Fruit fly (Drosophila melanogaster) whole organism, embryonic: ENCODE measurements around the gene CG42525.

Source experiments
- Awh ChIP-seq: fragments of 200-800 bp; sonication (Bioruptor generic); IDR thresholded peaks from 2 replicates; pipeline ENCODE4, ENCODE4 v1.3.6; 2022; ENCODE audit warnings: missing biosample characterization, missing genetic modification characterization
- CG10321 ChIP-seq: fragments of 200-800 bp; sonication (Bioruptor generic); IDR thresholded peaks from 2 replicates; pipeline ENCODE4 v1.3.6; 2022; ENCODE audit warnings: missing biosample characterization, missing genetic modification characterization
- CG11456 ChIP-seq: fragments of 200-800 bp; sonication (Bioruptor generic); IDR thresholded peaks from 3 replicates; pipeline ENCODE4 v1.3.6; 2022; ENCODE audit warnings: missing biosample characterization, missing genetic modification characterization
- CG11695 ChIP-seq: fragments of 200-800 bp; sonication (Bioruptor generic); IDR thresholded peaks from 3 replicates; pipeline ENCODE4 v1.3.6; 2022; ENCODE audit warnings: missing biosample characterization, missing genetic modification characterization
- CG13624 ChIP-seq: fragments of 200-800 bp; sonication (Bioruptor generic); optimal IDR thresholded peaks from 2 replicates; lab custom pipeline; 2016; ENCODE audit warnings: missing biosample characterization, missing genetic modification characterization
- CG15479 ChIP-seq: fragments of 200-800 bp; sonication (Bioruptor generic); optimal IDR thresholded peaks from 3 replicates; lab custom pipeline; 2019; ENCODE audit warnings: missing biosample characterization, mild to moderate bottlenecking, missing genetic modification characterization, moderate library complexity
- CG15514 ChIP-seq: fragments of 200-800 bp; sonication (Bioruptor generic); optimal IDR thresholded peaks from 3 replicates; lab custom pipeline; 2017; ENCODE audit warnings: missing biosample characterization, missing genetic modification characterization, mild to moderate bottlenecking, moderate library complexity, missing genetic modification reagents
- CG17328 ChIP-seq: fragments of 200-800 bp; sonication (Bioruptor generic); IDR thresholded peaks from 2 replicates; pipeline ENCODE4 v1.3.6; 2022; ENCODE audit warnings: missing biosample characterization, missing genetic modification characterization
- CG17385 ChIP-seq: fragments of 200-800 bp; sonication (Bioruptor generic); optimal IDR thresholded peaks from 3 replicates; lab custom pipeline; 2018; ENCODE audit warnings: missing biosample characterization, mild to moderate bottlenecking, missing genetic modification characterization
- CG18262 ChIP-seq: fragments of 200-800 bp; optimal IDR thresholded peaks from 3 replicates; lab custom pipeline; 2019; ENCODE audit warnings: missing biosample characterization, mild to moderate bottlenecking, missing genetic modification characterization, moderate library complexity
- CG42726 ChIP-seq: fragments of 200-800 bp; sonication (Bioruptor generic); IDR thresholded peaks from 2 replicates; pipeline ENCODE4 v1.3.6; 2022; ENCODE audit warnings: missing biosample characterization, missing genetic modification characterization; ENCODE audit not compliant: partially characterized antibody
- CG4282 ChIP-seq: fragments of 200-800 bp; sonication (Bioruptor generic); optimal IDR thresholded peaks from 2 replicates; lab custom pipeline; 2016; ENCODE audit warnings: missing biosample characterization, missing genetic modification characterization
- CG4707 ChIP-seq: fragments of 200-800 bp; sonication (Bioruptor generic); optimal IDR thresholded peaks from 2 replicates; lab custom pipeline; 2018; ENCODE audit warnings: missing biosample characterization, mild to moderate bottlenecking, missing genetic modification characterization, moderate library complexity
- CG6272 ChIP-seq: fragments of 200-800 bp; sonication (Bioruptor generic); IDR thresholded peaks from 2 replicates; pipeline ENCODE4 v1.3.6; 2022; ENCODE audit warnings: missing biosample characterization, missing genetic modification characterization
- CG6813 ChIP-seq: fragments of 200-800 bp; sonication (Bioruptor generic); optimal IDR thresholded peaks from 2 replicates; lab custom pipeline; 2017; ENCODE audit warnings: missing biosample characterization, missing genetic modification characterization, mild to moderate bottlenecking, moderate library complexity, missing genetic modification reagents
- CG6854 ChIP-seq: fragments of 200-800 bp; sonication (Bioruptor generic); optimal IDR thresholded peaks from 3 replicates; lab custom pipeline; 2017; ENCODE audit warnings: missing biosample characterization, mild to moderate bottlenecking, missing genetic modification characterization
- CG7963 ChIP-seq: fragments of 200-800 bp; sonication (Bioruptor generic); IDR thresholded peaks from 3 replicates; pipeline ENCODE4 v1.3.6; 2022; ENCODE audit warnings: missing biosample characterization, missing genetic modification characterization; ENCODE audit not compliant: partially characterized antibody
- CG8290 ChIP-seq, 3 experiments: fragments of 200-800 bp; sonication (Bioruptor generic); optimal IDR thresholded peaks; 2 replicates each; lab custom pipeline; 2016 to 2019; ENCODE audit warnings: missing biosample characterization in 3 of 3, missing genetic modification characterization in 3 of 3, mild to moderate bottlenecking in 2 of 3, moderate library complexity in 1 of 3
- Ets65A ChIP-seq: fragments of 200-800 bp; sonication (Bioruptor generic); peaks from one replicate; lab custom pipeline; 2016; ENCODE audit warnings: missing biosample characterization, missing genetic modification characterization
- Gsc ChIP-seq: fragments of 200-800 bp; sonication (Bioruptor generic); IDR thresholded peaks from 2 replicates; pipeline ENCODE4 v1.3.6; 2022; ENCODE audit warnings: missing biosample characterization, missing genetic modification characterization
- HLH4C ChIP-seq: fragments of 200-800 bp; sonication (Bioruptor generic); IDR thresholded peaks from 3 replicates; pipeline ENCODE4 v1.3.6; 2022; ENCODE audit warnings: missing biosample characterization, missing genetic modification characterization; ENCODE audit not compliant: partially characterized antibody
- Hr51 ChIP-seq, 2 experiments: fragments of 200-800 bp; sonication (Bioruptor generic); optimal IDR thresholded peaks; 2 replicates in 1 of 2; 3 replicates in 1 of 2; lab custom pipeline; 2016 to 2018; ENCODE audit warnings: missing biosample characterization in 2 of 2, missing genetic modification characterization in 2 of 2, mild to moderate bottlenecking in 1 of 2, moderate library complexity in 1 of 2
- Lim3 ChIP-seq: fragments of 200-800 bp; sonication (Bioruptor generic); IDR thresholded peaks from 2 replicates; pipeline ENCODE4 v1.3.6; 2022; ENCODE audit warnings: missing biosample characterization, missing genetic modification characterization
- MTF-1 ChIP-seq: fragments of 200-800 bp; sonication (Bioruptor generic); optimal IDR thresholded peaks from 2 replicates; lab custom pipeline; 2018; ENCODE audit warnings: missing biosample characterization, mild to moderate bottlenecking, missing genetic modification characterization, borderline replicate concordance
- NC2α ChIP-seq: fragments of 200-800 bp; sonication (Bioruptor generic); optimal IDR thresholded peaks from 2 replicates; lab custom pipeline; 2016; ENCODE audit warnings: missing biosample characterization, missing genetic modification characterization
- Neu2 ChIP-seq: fragments of 200-800 bp; sonication (Bioruptor generic); optimal IDR thresholded peaks from 3 replicates; lab custom pipeline; 2016; ENCODE audit warnings: missing biosample characterization, missing genetic modification characterization, borderline replicate concordance
- Stat92E ChIP-seq, 3 experiments: fragments of >200 bp in 2 of 3; fragments of 200-800 bp in 1 of 3; sonication (Bioruptor generic) in 1 of 3; optimal IDR thresholded peaks; 2 replicates each; lab custom pipeline; 2017 to 2019; ENCODE audit warnings: missing biosample characterization in 3 of 3, missing genetic modification characterization in 3 of 3, mild to moderate bottlenecking in 1 of 3, moderate library complexity in 1 of 3
- Vsx1 ChIP-seq: fragments of 200-800 bp; sonication (Bioruptor generic); optimal IDR thresholded peaks from 2 replicates; lab custom pipeline; 2017; ENCODE audit warnings: missing biosample characterization, mild to moderate bottlenecking, missing genetic modification characterization, missing genetic modification reagents
- bbx ChIP-seq: fragments of 200-800 bp; sonication (Bioruptor generic); IDR thresholded peaks from 2 replicates; pipeline ENCODE4 v1.3.6; 2022; ENCODE audit warnings: missing biosample characterization, missing genetic modification characterization; ENCODE audit not compliant: partially characterized antibody
- ci ChIP-seq: fragments of 200-800 bp; sonication (Bioruptor generic); IDR thresholded peaks from 3 replicates; pipeline ENCODE4 v1.3.6; 2022; ENCODE audit warnings: missing biosample characterization, missing genetic modification characterization
- dimm ChIP-seq: fragments of 200-800 bp; sonication (Bioruptor generic); IDR thresholded peaks from 2 replicates; pipeline ENCODE4 v1.3.6; 2022; ENCODE audit warnings: missing biosample characterization, missing genetic modification characterization
- gcm2 ChIP-seq: fragments of 200-800 bp; sonication (Bioruptor generic); optimal IDR thresholded peaks from 2 replicates; lab custom pipeline; 2016; ENCODE audit warnings: missing biosample characterization, missing genetic modification characterization
- grn ChIP-seq: fragments of 200-800 bp; sonication (Bioruptor generic); optimal IDR thresholded peaks from 3 replicates; lab custom pipeline; 2017; ENCODE audit warnings: missing biosample characterization, missing genetic modification characterization
- hbn ChIP-seq: fragments of 200-800 bp; sonication (Bioruptor generic); IDR thresholded peaks from 2 replicates; pipeline ENCODE4 v1.3.6; 2022; ENCODE audit warnings: missing biosample characterization, missing genetic modification characterization; ENCODE audit not compliant: partially characterized antibody
- ind ChIP-seq: fragments of 200-800 bp; sonication (Bioruptor generic); optimal IDR thresholded peaks from 3 replicates; lab custom pipeline; 2016; ENCODE audit warnings: missing biosample characterization, missing genetic modification characterization
- jigr1 ChIP-seq: fragments of 200-800 bp; sonication (Bioruptor generic); IDR thresholded peaks from 3 replicates; pipeline ENCODE4 v1.3.6; 2022; ENCODE audit warnings: missing biosample characterization, missing genetic modification characterization
- kah ChIP-seq: fragments of 200-800 bp; sonication (Bioruptor generic); optimal IDR thresholded peaks from 2 replicates; lab custom pipeline; 2018; ENCODE audit warnings: missing biosample characterization, mild to moderate bottlenecking, missing genetic modification characterization
- ken ChIP-seq: fragments of 200-800 bp; sonication (Bioruptor generic); IDR thresholded peaks from 3 replicates; pipeline ENCODE4 v1.3.6; 2022; ENCODE audit warnings: missing biosample characterization, missing genetic modification characterization
- knrl ChIP-seq: fragments of 200-800 bp; sonication (Bioruptor generic); IDR thresholded peaks from 3 replicates; pipeline ENCODE4 v1.3.6; 2022; ENCODE audit warnings: missing biosample characterization, missing genetic modification characterization; ENCODE audit not compliant: partially characterized antibody
- otp ChIP-seq: fragments of 200-800 bp; sonication (Bioruptor generic); IDR thresholded peaks from 3 replicates; pipeline ENCODE4, ENCODE4 v1.3.6; 2022; ENCODE audit warnings: missing biosample characterization, missing genetic modification characterization
- pan ChIP-seq, 4 experiments: fragments of >200 bp in 3 of 4; fragments of 200-800 bp in 1 of 4; sonication (Bioruptor generic) in 1 of 4; optimal IDR thresholded peaks in 3 of 4; IDR thresholded peaks in 1 of 4; 2 replicates each; pipeline versions ENCODE4 v1.3.6 to Lab custom; 2017 to 2022; ENCODE audit warnings: missing biosample characterization in 2 of 4, missing genetic modification characterization in 2 of 4, mixed read lengths in 1 of 4
- psq ChIP-seq: fragments of 200-800 bp; sonication (Bioruptor generic); optimal IDR thresholded peaks from 2 replicates; lab custom pipeline; 2017; ENCODE audit warnings: missing biosample characterization, missing genetic modification characterization
- ro ChIP-seq: fragments of 200-800 bp; sonication (Bioruptor generic); IDR thresholded peaks from 2 replicates; pipeline ENCODE4 v1.3.6; 2022; ENCODE audit warnings: missing biosample characterization, missing genetic modification characterization
- seq ChIP-seq: fragments of 200-800 bp; sonication (Bioruptor generic); IDR thresholded peaks from 2 replicates; pipeline ENCODE4 v1.3.6; 2022; ENCODE audit warnings: missing biosample characterization, missing genetic modification characterization
- toy ChIP-seq: fragments of 200-800 bp; sonication (Bioruptor generic); IDR thresholded peaks from 2 replicates; pipeline ENCODE4 v1.3.6; 2022; ENCODE audit warnings: missing biosample characterization, missing genetic modification characterization
- trh ChIP-seq: fragments of 200-800 bp; sonication (Bioruptor generic); optimal IDR thresholded peaks from 2 replicates; lab custom pipeline; 2016; ENCODE audit warnings: missing biosample characterization, missing genetic modification characterization
- ttk ChIP-seq: fragments of 200-800 bp; sonication (Bioruptor generic); IDR thresholded peaks from 2 replicates; pipeline ENCODE4 v2.1.2; 2022; ENCODE audit warnings: missing biosample characterization, missing genetic modification characterization
- vnd ChIP-seq: fragments of 200-800 bp; sonication (Bioruptor generic); IDR thresholded peaks from 3 replicates; pipeline ENCODE4 v1.3.6; 2022; ENCODE audit warnings: missing biosample characterization, missing genetic modification characterization; ENCODE audit not compliant: partially characterized antibody

CG42525 gene

dm6 chr3L:3179474-3179873 is 10.1 kb downstream of the CG42525 start (continued):
- TF ChIP-seq CG42726 (GFP tag; lab: Robert Waterston, UW) (no peak), Vsx1 (GFP tag; lab: Kevin White, UChicago) (no peak), dimm (GFP tag; lab: Robert Waterston, UW) (peak; percentile 43; the same call in 1 of the 2 replicates), Ets65A (GFP tag; lab: Kevin White, UChicago) (peak; percentile 86), Stat92E (GFP tag; optimal IDR thresholded peaks at IDR 0.05; lab: Kevin White, UChicago) (peak in 1 of 3 experiments; percentile 64), NC2α (GFP tag; lab: Kevin White, UChicago) (peak; percentile 53), ci (GFP tag; lab: Robert Waterston, UW) (peak; percentile 89), vnd (GFP tag; lab: Robert Waterston, UW) (no peak), CG4282 (no peak), CG10321 (GFP tag; lab: Robert Waterston, UW) (no peak), Hr51 (GFP tag; optimal IDR thresholded peaks at IDR 0.05; lab: Kevin White, UChicago) (peak; percentile 67 to 87), Awh (peak; percentile 86), CG11695 (GFP tag; lab: Robert Waterston, UW) (peak; percentile 94), trh (GFP tag; lab: Kevin White, UChicago) (peak; percentile 38), ro (GFP tag; lab: Robert Waterston, UW) (peak; percentile 72; the same call in 1 of the 2 replicates), CG18262 (peak; percentile 89), Lim3 (GFP tag; lab: Robert Waterston, UW) (0 out of 2 replicates have a peak, but pooled peaks have one; percentile 38), knrl (no peak), Gsc (GFP tag; lab: Robert Waterston, UW) (peak; percentile 57; the same call in 1 of the 2 replicates), CG4707 (GFP tag; lab: Kevin White, UChicago) (peak; percentile 63), otp (GFP tag; lab: Robert Waterston, UW) (peak; percentile 59; the same call in 2 of the 3 replicates), kah (GFP tag; lab: Kevin White, UChicago) (peak; percentile 80), CG13624 (GFP tag; lab: Kevin White, UChicago) (peak; percentile 78), ken (GFP tag; lab: Robert Waterston, UW) (peak; percentile 71; the same call in 2 of the 3 replicates), CG11456 (peak; percentile 92), seq (GFP tag; lab: Robert Waterston, UW) (peak; percentile 82), psq (peak; percentile 43), CG17385 (peak; percentile 82), CG8290 (GFP tag; optimal IDR thresholded peaks at IDR 0.05; lab: Kevin White, UChicago) (peak; percentile 79), CG8290 (tag; optimal IDR thresholded peaks at IDR 0.05; lab: Kevin White, UChicago) (no peak), CG17328 (GFP tag; lab: Robert Waterston, UW) (peak; percentile 89), CG6272 (peak; percentile 75), hbn (GFP tag; lab: Robert Waterston, UW) (no peak), CG6854 (GFP tag; lab: Kevin White, UChicago) (peak; percentile 82), ind (GFP tag; lab: Kevin White, UChicago) (peak; percentile 85), CG15514 (peak; percentile 82), jigr1 (GFP tag; lab: Robert Waterston, UW) (peak; percentile 23; the same call in 1 of the 3 replicates), CG15479 (no peak), bbx (GFP tag; lab: Robert Waterston, UW) (no peak), MTF-1 (peak; percentile 75), Neu2 (GFP tag; lab: Kevin White, UChicago) (no peak), pan (optimal IDR thresholded peaks at IDR 0.05; lab: Kevin White, UChicago) (no peak), pan (GFP tag; optimal IDR thresholded peaks at IDR 0.05 in 1 of 2, IDR thresholded peaks at IDR 0.05 in 1 of 2) (peak in 1 of 2 experiments; percentile 92), CG7963 (GFP tag; lab: Robert Waterston, UW) (no peak), gcm2 (GFP tag; lab: Kevin White, UChicago) (peak; percentile 83), HLH4C (GFP tag; lab: Robert Waterston, UW) (no peak), CG6813 (peak; percentile 79), toy (GFP tag; lab: Robert Waterston, UW) (peak; percentile 67; the same call in 1 of the 2 replicates), grn (GFP tag; lab: Kevin White, UChicago) (no peak), ttk (GFP tag; lab: Robert Waterston, UW) (peak; percentile 75)
